Fruit fly (Drosophila melanogaster): ENCODE measurements around the gene spel1.

DNA sequence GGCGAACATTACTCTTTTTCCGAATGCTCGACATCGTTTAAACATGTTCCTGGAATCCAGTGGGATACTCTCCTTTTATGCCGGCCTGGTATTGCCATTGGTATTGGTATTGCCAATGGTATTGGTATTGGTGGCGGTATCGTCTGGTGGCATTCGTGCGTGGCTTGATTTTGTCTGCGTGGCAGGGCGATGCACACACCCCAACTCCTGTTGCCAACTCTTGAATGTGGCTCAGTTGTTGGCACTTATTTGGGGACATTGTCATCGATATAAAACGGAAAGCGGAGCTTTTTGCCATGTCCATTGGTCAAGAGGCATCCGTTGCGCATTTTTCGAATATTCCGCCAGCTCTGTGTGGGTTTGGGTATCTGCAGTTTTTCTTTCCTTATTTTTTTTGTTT, 20.0 kb downstream of the spel1 start:
- TF ChIP-seq CG14711 (tag; optimal IDR thresholded peaks at IDR 0.05) (no peak), CG5204 (GFP tag; optimal IDR thresholded peaks at IDR 0.05) (no peak), CG12768 (GFP tag; optimal IDR thresholded peaks at IDR 0.05) (no peak), CG33017 (tag; optimal IDR thresholded peaks at IDR 0.05) (no peak), Clk (GFP tag; optimal IDR thresholded peaks at IDR 0.05) (no peak), pad (GFP tag; optimal IDR thresholded peaks at IDR 0.05) (no peak)

Measured in whole organism, adult.